Worm (Caenorhabditis elegans): ENCODE measurements around the gene T28A11.19.

Gene T28A11.19

ce11 chrV:3275033-3275432 is 5.7 kb upstream of the T28A11.19 start, which contains the start of gene T28A11.3:
Gene T28A11.3 (plus strand): TSS chrV:3275333.
- TF ChIP-seq php-3 (GFP tag; IDR thresholded peaks at IDR 0.05) (no peak), daf-16 (GFP tag; optimal IDR thresholded peaks at IDR 0.05) (peak in 1 of 2 experiments; percentile 32), daf-16 (tag; optimal IDR thresholded peaks at IDR 0.05) (no peak)

ce11 chrV:3273577-3274100 is 4.3 kb upstream of the T28A11.19 start, which contains the start of gene T28A11.4:
Gene T28A11.4 (plus strand): TSS chrV:3274050.
- peak; percentile 68 for TF ChIP-seq aha-1 (tag)
- peak in 1 of 2 experiments; percentile 55 for TF ChIP-seq unc-62 (GFP tag; optimal IDR thresholded peaks at IDR 0.05 in 1 of 2)
- no peak for TF ChIP-seq unc-62 (tag; optimal IDR thresholded peaks at IDR 0.05)
- no peak for TF ChIP-seq tra-1 (GFP tag; IDR thresholded peaks at IDR 0.05)
- no peak for TF ChIP-seq ceh-20 (GFP tag; IDR thresholded peaks at IDR 0.05)

- TF ChIP-seq lim-7 (GFP tag; IDR thresholded peaks at IDR 0.05) (no peak), Y48G9A.11 (GFP tag; IDR thresholded peaks at IDR 0.05) (no peak), egl-27 (tag; optimal IDR thresholded peaks at IDR 0.05) (no peak), madf-9 (GFP tag; conservative IDR thresholded peaks at IDR 0.05) (no peak), daf-16 (GFP tag; optimal IDR thresholded peaks at IDR 0.05) (no peak), daf-16 (tag; optimal IDR thresholded peaks at IDR 0.05) (no peak), mxl-2 (GFP tag; conservative IDR thresholded peaks at IDR 0.05) (no peak), daf-8 (GFP tag; IDR thresholded peaks at IDR 0.05) (no peak), mes-2 (tag; optimal IDR thresholded peaks at IDR 0.05; ENCODE audit: poor library complexity, severe bottlenecking) (no peak), zfp-2 (tag; optimal IDR thresholded peaks at IDR 0.05) (no peak)
Observed at ce11 chrV:3273156-3273555, 3.8 kb upstream of the T28A11.19 start, which contains the start of gene T28A11.20. Gene T28A11.20 (minus strand): TSS chrV:3273256.

- no peak for TF ChIP-seq duxl-1 (tag; optimal IDR thresholded peaks at IDR 0.05; ENCODE audit: poor library complexity)
- TF ChIP-seq daf-16 (GFP tag; optimal IDR thresholded peaks at IDR 0.05) = peak in 1 of 2 experiments; percentile 44
- no peak for TF ChIP-seq daf-16 (tag; optimal IDR thresholded peaks at IDR 0.05)
Observed at ce11 chrV:3267950-3268349, 1.4 kb downstream of the T28A11.19 start, which contains the start of gene T28A11.18. Gene T28A11.18 (minus strand): TSS chrV:3268050.

- TF ChIP-seq madf-5 (GFP tag; IDR thresholded peaks at IDR 0.05) (no peak), ceh-82 (tag; optimal IDR thresholded peaks at IDR 0.05) (no peak), ceh-28 (tag; optimal IDR thresholded peaks at IDR 0.05) (no peak), sdz-12 (GFP tag; optimal IDR thresholded peaks at IDR 0.05) (no peak), aha-1 (tag) (no peak), nhr-48 (tag; optimal IDR thresholded peaks at IDR 0.05) (no peak), set-16 (GFP tag; IDR thresholded peaks at IDR 0.05) (no peak), duxl-1 (tag; optimal IDR thresholded peaks at IDR 0.05; ENCODE audit: poor library complexity) (no peak), snpc-1.2 (GFP tag; IDR thresholded peaks at IDR 0.05) (no peak), nhr-111 (GFP tag; optimal IDR thresholded peaks at IDR 0.05) (no peak), nhr-10 (tag; optimal IDR thresholded peaks at IDR 0.05) (no peak), tag-97 (GFP tag; IDR thresholded peaks at IDR 0.05) (no peak), jun-1 (tag; optimal IDR thresholded peaks at IDR 0.05) (no peak), hlh-30 (tag; optimal IDR thresholded peaks at IDR 0.05; ENCODE audit: insufficient read depth) (no peak), egl-27 (tag; optimal IDR thresholded peaks at IDR 0.05) (no peak), Y75B8A.6 (GFP tag; IDR thresholded peaks at IDR 0.05) (no peak), daf-19 (GFP tag; conservative IDR thresholded peaks at IDR 0.05) (no peak), pha-4 (GFP tag; IDR thresholded peaks at IDR 0.05) (no peak), pha-4 (tag; optimal IDR thresholded peaks at IDR 0.05) (no peak), zfp-3 (GFP tag; conservative IDR thresholded peaks at IDR 0.05) (no peak), lin-15B (tag; optimal IDR thresholded peaks at IDR 0.05) (no peak)
Observed at ce11 chrV:3266189-3266588, 3.1 kb downstream of the T28A11.19 start, which contains the start of gene T28A11.17. Gene T28A11.17 (minus strand): TSS chrV:3266289.

Measured in whole organism, L4 larva.